Fruit fly (Drosophila melanogaster) whole organism, adult: ENCODE measurements around the gene CG11905.

Source experiments
- CG11617 ChIP-seq: fragments of 200-800 bp; sonication (Bioruptor generic); optimal IDR thresholded peaks from 2 replicates; lab custom pipeline; 2017; ENCODE audit warnings: mild to moderate bottlenecking, missing biosample characterization, missing genetic modification reagents, missing genetic modification characterization
- CG12768 ChIP-seq: fragments of 200-800 bp; sonication (Bioruptor generic); optimal IDR thresholded peaks from 2 replicates; lab custom pipeline; 2017; ENCODE audit warnings: missing biosample characterization, missing genetic modification characterization, mild to moderate bottlenecking, moderate library complexity, missing genetic modification reagents
- CG14711 ChIP-seq: fragments of 200-800 bp; sonication (Bioruptor generic); optimal IDR thresholded peaks from 2 replicates; lab custom pipeline; 2018; ENCODE audit warnings: missing biosample characterization, mild to moderate bottlenecking, missing genetic modification characterization, moderate library complexity
- CG1620 ChIP-seq: fragments of 200-800 bp; sonication (Bioruptor generic); optimal IDR thresholded peaks from 2 replicates; lab custom pipeline; 2016; ENCODE audit warnings: missing biosample characterization, missing genetic modification characterization
- CG33017 ChIP-seq: fragments of 200-800 bp; sonication (Bioruptor generic); optimal IDR thresholded peaks from 2 replicates; lab custom pipeline; 2018; ENCODE audit warnings: missing biosample characterization, mild to moderate bottlenecking, missing genetic modification characterization, moderate library complexity
- CG5204 ChIP-seq: fragments of 200-800 bp; sonication (Bioruptor generic); optimal IDR thresholded peaks from 2 replicates; lab custom pipeline; 2016; ENCODE audit warnings: missing biosample characterization, missing genetic modification characterization
- CG7045 ChIP-seq: fragments of 200-800 bp; sonication (Bioruptor generic); optimal IDR thresholded peaks from 2 replicates; lab custom pipeline; 2017; ENCODE audit warnings: missing biosample characterization, mild to moderate bottlenecking, missing genetic modification characterization
- CG7101 ChIP-seq: fragments of 200-800 bp; sonication (Bioruptor generic); optimal IDR thresholded peaks from 2 replicates; lab custom pipeline; 2018; ENCODE audit warnings: missing biosample characterization, mild to moderate bottlenecking, missing genetic modification characterization, moderate library complexity
- Clk ChIP-seq: fragments of 200-800 bp; sonication (Bioruptor generic); optimal IDR thresholded peaks from 2 replicates; lab custom pipeline; 2017; ENCODE audit warnings: missing biosample characterization, missing genetic modification characterization
- Crg-1 ChIP-seq: fragments of 200-800 bp; sonication (Bioruptor generic); optimal IDR thresholded peaks from 2 replicates; lab custom pipeline; 2016; ENCODE audit warnings: missing biosample characterization, missing genetic modification characterization
- Hr96 ChIP-seq: fragments of 200-800 bp; sonication (Bioruptor generic); optimal IDR thresholded peaks from 2 replicates; lab custom pipeline; 2016; ENCODE audit warnings: missing biosample characterization, missing genetic modification characterization
- Mnt ChIP-seq: fragments of 200-800 bp; sonication (Bioruptor generic); optimal IDR thresholded peaks from 2 replicates; lab custom pipeline; 2016; ENCODE audit warnings: missing biosample characterization, mild to moderate bottlenecking, missing genetic modification characterization
- bab1 ChIP-seq: fragments of 200-800 bp; sonication (Bioruptor generic); optimal IDR thresholded peaks from 3 replicates; lab custom pipeline; 2019; ENCODE audit warnings: missing biosample characterization, mild to moderate bottlenecking, missing genetic modification characterization, moderate library complexity
- cic ChIP-seq: fragments of 200-800 bp; sonication (Bioruptor generic); optimal IDR thresholded peaks from 2 replicates; lab custom pipeline; 2017; ENCODE audit warnings: missing biosample characterization, mild to moderate bottlenecking, missing genetic modification characterization, moderate library complexity
- cnc ChIP-seq, 2 experiments: fragments of >200 bp; optimal IDR thresholded peaks; 2 replicates each; lab custom pipeline; 2017
- kay ChIP-seq: fragments of 200-800 bp; sonication (Bioruptor generic); peaks from one replicate; lab custom pipeline; 2016; ENCODE audit warnings: missing biosample characterization, missing genetic modification characterization, borderline replicate concordance
- ovo ChIP-seq: fragments of 200-800 bp; sonication (Bioruptor generic); optimal IDR thresholded peaks from 2 replicates; lab custom pipeline; 2016; ENCODE audit warnings: missing biosample characterization, missing genetic modification characterization
- pad ChIP-seq: fragments of 200-800 bp; sonication (Bioruptor generic); optimal IDR thresholded peaks from 3 replicates; lab custom pipeline; 2017; ENCODE audit warnings: missing biosample characterization, missing genetic modification characterization, mild to moderate bottlenecking, moderate library complexity, missing genetic modification reagents
- tj ChIP-seq: fragments of 200-800 bp; sonication (Bioruptor generic); optimal IDR thresholded peaks from 3 replicates; lab custom pipeline; 2017; ENCODE audit warnings: missing biosample characterization, mild to moderate bottlenecking, missing genetic modification characterization, moderate library complexity
- toe ChIP-seq: fragments of 200-800 bp; sonication (Bioruptor generic); optimal IDR thresholded peaks from 2 replicates; lab custom pipeline; 2016; ENCODE audit warnings: missing biosample characterization, missing genetic modification characterization

CG11905 gene

dm6 chr3L:16936689-16937088 is 1.4 kb upstream of the CG11905 start:
- TF ChIP-seq cic (GFP tag; lab: Kevin White, UChicago): no peak
- TF ChIP-seq toe (GFP tag; lab: Kevin White, UChicago): no peak
- no peak for TF ChIP-seq cnc (optimal IDR thresholded peaks at IDR 0.05; lab: Kevin White, UChicago)
- no peak for TF ChIP-seq CG14711 (tag; lab: Kevin White, UChicago)
- TF ChIP-seq kay (GFP tag; lab: Kevin White, UChicago): no peak
- TF ChIP-seq CG33017 (tag; lab: Kevin White, UChicago): no peak
- no peak for TF ChIP-seq CG12768 (GFP tag; lab: Kevin White, UChicago)
- no peak for TF ChIP-seq CG7045 (GFP tag; lab: Kevin White, UChicago)
- no peak for TF ChIP-seq Clk
- TF ChIP-seq CG1620 (GFP tag; lab: Kevin White, UChicago): no peak
- TF ChIP-seq pad (GFP tag; lab: Kevin White, UChicago): no peak
- TF ChIP-seq CG5204 (GFP tag; lab: Kevin White, UChicago): no peak
- TF ChIP-seq Crg-1 (GFP tag; lab: Kevin White, UChicago): no peak
- TF ChIP-seq CG7101 (tag; lab: Kevin White, UChicago): no peak
- TF ChIP-seq tj (GFP tag; lab: Kevin White, UChicago): no peak
- TF ChIP-seq CG11617 (GFP tag; lab: Kevin White, UChicago): no peak

- TF ChIP-seq CG7045 (GFP tag; lab: Kevin White, UChicago) (no peak), cnc (optimal IDR thresholded peaks at IDR 0.05; lab: Kevin White, UChicago) (no peak), Hr96 (GFP tag; lab: Kevin White, UChicago) (no peak), kay (GFP tag; lab: Kevin White, UChicago) (no peak), cic (GFP tag; lab: Kevin White, UChicago) (no peak), pad (GFP tag; lab: Kevin White, UChicago) (no peak), CG33017 (tag; lab: Kevin White, UChicago) (no peak), bab1 (GFP tag; lab: Kevin White, UChicago) (no peak)
Observed at dm6 chr3L:16930522-16930921, 4.8 kb downstream of the CG11905 start.

dm6 chr3L:16927375-16927774 is 8.0 kb downstream of the CG11905 start, which contains the start of gene CG13023:
CG13023 (minus strand) TSS chr3L:16927434.
- no peak for TF ChIP-seq pad (GFP tag; lab: Kevin White, UChicago)

- TF ChIP-seq ovo (no peak), CG33017 (tag; lab: Kevin White, UChicago) (no peak), CG12768 (GFP tag; lab: Kevin White, UChicago) (no peak), tj (GFP tag; lab: Kevin White, UChicago) (no peak), CG5204 (GFP tag; lab: Kevin White, UChicago) (no peak), Hr96 (GFP tag; lab: Kevin White, UChicago) (no peak), pad (GFP tag; lab: Kevin White, UChicago) (no peak), CG7101 (tag; lab: Kevin White, UChicago) (no peak), CG11617 (GFP tag; lab: Kevin White, UChicago) (no peak), Crg-1 (GFP tag; lab: Kevin White, UChicago) (no peak), CG1620 (GFP tag; lab: Kevin White, UChicago) (no peak), Clk (no peak), CG7045 (GFP tag; lab: Kevin White, UChicago) (no peak), cnc (optimal IDR thresholded peaks at IDR 0.05; lab: Kevin White, UChicago) (no peak), Mnt (GFP tag; lab: Kevin White, UChicago) (no peak), cic (GFP tag; lab: Kevin White, UChicago) (no peak), kay (GFP tag; lab: Kevin White, UChicago) (no peak)
Observed at dm6 chr3L:16922952-16923351, 12.4 kb downstream of the CG11905 start, which contains the start of gene CG13028. CG13028 (plus strand) TSS chr3L:16923252.

dm6 chr3L:16917409-16918173 is 17.7 kb downstream of the CG11905 start:
- TF ChIP-seq bab1 (GFP tag; lab: Kevin White, UChicago) (peak; percentile 26), ovo (no peak), CG33017 (tag; lab: Kevin White, UChicago) (no peak), pad (GFP tag; lab: Kevin White, UChicago) (peak; percentile 10), tj (GFP tag; lab: Kevin White, UChicago) (peak; percentile 97), CG14711 (tag; lab: Kevin White, UChicago) (peak; percentile 13), CG7101 (tag; lab: Kevin White, UChicago) (peak; percentile 6)

dm6 chr3L:16915766-16916476 is 19.4 kb downstream of the CG11905 start:
- peak; percentile 53 for TF ChIP-seq tj (GFP tag; lab: Kevin White, UChicago)
- no peak for TF ChIP-seq CG1620 (GFP tag; lab: Kevin White, UChicago)
